Fruit fly (Drosophila melanogaster) whole organism, prepupa: ENCODE data around the gene Coq7.
A peak's percentile ranks its signal among the peaks of the same experiment; 100 is the strongest.

Source experiments
- CG10631 ChIP-seq: fragments of 200-800 bp; sonication (Bioruptor generic); optimal IDR thresholded peaks from 2 replicates; lab custom pipeline; 2016; ENCODE audit warnings: missing biosample characterization, missing genetic modification characterization
- CG10669 ChIP-seq: fragments of 200-800 bp; sonication (Bioruptor generic); optimal IDR thresholded peaks from 3 replicates; lab custom pipeline; 2018; ENCODE audit warnings: missing biosample characterization, mild to moderate bottlenecking, missing genetic modification characterization, moderate library complexity
- CG11762 ChIP-seq: fragments of 200-800 bp; sonication (Bioruptor generic); optimal IDR thresholded peaks from 3 replicates; lab custom pipeline; 2016; ENCODE audit warnings: missing biosample characterization, missing genetic modification characterization; ENCODE audit not compliant: insufficient read depth
- CG15336 ChIP-seq: fragments of 200-800 bp; sonication (Bioruptor generic); IDR thresholded peaks from 2 replicates; pipeline ENCODE4 v1.3.6; 2022; ENCODE audit warnings: missing biosample characterization, missing genetic modification characterization
- CG16779 ChIP-seq: fragments of 200-800 bp; sonication (Bioruptor generic); optimal IDR thresholded peaks from 3 replicates; lab custom pipeline; 2017; ENCODE audit warnings: missing biosample characterization, mild to moderate bottlenecking, missing genetic modification characterization
- CG3032 ChIP-seq: fragments of 200-800 bp; optimal IDR thresholded peaks from 2 replicates; lab custom pipeline; 2019; ENCODE audit warnings: missing biosample characterization, mild to moderate bottlenecking, missing genetic modification characterization, moderate library complexity
- CG31627 ChIP-seq: fragments of 200-800 bp; sonication (Bioruptor generic); optimal IDR thresholded peaks from 3 replicates; lab custom pipeline; 2016; ENCODE audit warnings: missing biosample characterization, missing genetic modification characterization
- CG32006 ChIP-seq: fragments of 200-800 bp; sonication (Bioruptor generic); optimal IDR thresholded peaks from 3 replicates; lab custom pipeline; 2017; ENCODE audit warnings: missing biosample characterization, mild to moderate bottlenecking, missing genetic modification characterization
- CG3919 ChIP-seq: fragments of 200-800 bp; sonication (Bioruptor generic); optimal IDR thresholded peaks from 3 replicates; lab custom pipeline; 2016; ENCODE audit warnings: missing biosample characterization, missing genetic modification characterization
- CG4318 ChIP-seq: fragments of 200-800 bp; sonication (Bioruptor generic); optimal IDR thresholded peaks from 3 replicates; lab custom pipeline; 2017; ENCODE audit warnings: missing biosample characterization, mild to moderate bottlenecking, missing genetic modification characterization
- CG6163 ChIP-seq: fragments of 200-800 bp; sonication (Bioruptor generic); IDR thresholded peaks from 3 replicates; pipeline ENCODE4 v1.3.6; 2022; ENCODE audit warnings: missing biosample characterization, missing genetic modification characterization
- CG6808 ChIP-seq: fragments of 200-800 bp; sonication (Bioruptor generic); optimal IDR thresholded peaks from 3 replicates; lab custom pipeline; 2017; ENCODE audit warnings: missing biosample characterization, missing genetic modification characterization, mild to moderate bottlenecking, moderate library complexity, missing genetic modification reagents
- CG6854 ChIP-seq: fragments of 200-800 bp; sonication (Bioruptor generic); optimal IDR thresholded peaks from 2 replicates; lab custom pipeline; 2017; ENCODE audit warnings: missing biosample characterization, mild to moderate bottlenecking, missing genetic modification characterization
- CG7368 ChIP-seq: fragments of 200-800 bp; sonication (Bioruptor generic); optimal IDR thresholded peaks from 3 replicates; lab custom pipeline; 2016; ENCODE audit warnings: missing biosample characterization, missing genetic modification characterization
- CG9139 ChIP-seq: fragments of 200-800 bp; sonication (Bioruptor generic); optimal IDR thresholded peaks from 3 replicates; lab custom pipeline; 2017; ENCODE audit warnings: missing biosample characterization, mild to moderate bottlenecking, missing genetic modification characterization
- Eip75B ChIP-seq: fragments of 200-800 bp; sonication (Bioruptor generic); optimal IDR thresholded peaks from 3 replicates; lab custom pipeline; 2016; ENCODE audit warnings: missing biosample characterization, missing genetic modification characterization
- Eip78C ChIP-seq: fragments of 200-800 bp; sonication (Bioruptor generic); peaks from one replicate; lab custom pipeline; 2016; ENCODE audit warnings: missing biosample characterization, missing genetic modification characterization
- Eip93F ChIP-seq: fragments of 200-800 bp; sonication (Bioruptor generic); optimal IDR thresholded peaks from 2 replicates; lab custom pipeline; 2016; ENCODE audit warnings: missing biosample characterization, mild to moderate bottlenecking, missing genetic modification characterization
- Ets21C ChIP-seq: fragments of 200-800 bp; sonication (Bioruptor generic); optimal IDR thresholded peaks from 3 replicates; lab custom pipeline; 2016; ENCODE audit warnings: missing biosample characterization, missing genetic modification characterization
- Gug ChIP-seq: fragments of 200-800 bp; sonication (Bioruptor generic); IDR thresholded peaks from 2 replicates; pipeline ENCODE4 v1.3.6; 2022; ENCODE audit warnings: missing biosample characterization, missing genetic modification characterization
- Hr39 ChIP-seq: fragments of 200-800 bp; sonication (Bioruptor generic); optimal IDR thresholded peaks from 2 replicates; lab custom pipeline; 2016; ENCODE audit warnings: missing biosample characterization, missing genetic modification characterization
- Hr4 ChIP-seq: fragments of 200-800 bp; sonication (Bioruptor generic); optimal IDR thresholded peaks from 3 replicates; lab custom pipeline; 2016; ENCODE audit warnings: missing biosample characterization, missing genetic modification characterization
- Met ChIP-seq: fragments of 200-800 bp; sonication (Bioruptor generic); optimal IDR thresholded peaks from 3 replicates; lab custom pipeline; 2016; ENCODE audit warnings: missing biosample characterization, missing genetic modification characterization
- OdsH ChIP-seq: fragments of 200-800 bp; sonication (Bioruptor generic); optimal IDR thresholded peaks from 3 replicates; lab custom pipeline; 2016; ENCODE audit warnings: missing biosample characterization, missing genetic modification characterization
- Smox ChIP-seq: fragments of 200-800 bp; sonication (Bioruptor generic); optimal IDR thresholded peaks from 3 replicates; lab custom pipeline; 2016; ENCODE audit warnings: missing biosample characterization, missing genetic modification characterization
- Sox102F ChIP-seq: fragments of 200-800 bp; sonication (Bioruptor generic); optimal IDR thresholded peaks from 2 replicates; lab custom pipeline; 2016; ENCODE audit warnings: missing biosample characterization, mild to moderate bottlenecking, missing genetic modification characterization
- cyc ChIP-seq: fragments of 200-800 bp; sonication (Bioruptor generic); optimal IDR thresholded peaks from 3 replicates; lab custom pipeline; 2016; ENCODE audit warnings: missing biosample characterization, missing genetic modification characterization
- dsx ChIP-seq: fragments of 200-800 bp; optimal IDR thresholded peaks from 3 replicates; lab custom pipeline; 2019; ENCODE audit warnings: missing biosample characterization, mild to moderate bottlenecking, missing genetic modification characterization, moderate library complexity; ENCODE audit not compliant: poor library complexity, severe bottlenecking
- eg ChIP-seq: fragments of 200-800 bp; sonication (Bioruptor generic); IDR thresholded peaks from 3 replicates; pipeline ENCODE4 v1.3.6; 2022; ENCODE audit warnings: missing biosample characterization, missing genetic modification characterization
- esn ChIP-seq: fragments of 200-800 bp; sonication (Bioruptor generic); optimal IDR thresholded peaks from 2 replicates; lab custom pipeline; 2016; ENCODE audit warnings: missing biosample characterization, mild to moderate bottlenecking, missing genetic modification characterization, moderate library complexity
- fd59A ChIP-seq: fragments of 200-800 bp; sonication (Bioruptor generic); optimal IDR thresholded peaks from 2 replicates; lab custom pipeline; 2017; ENCODE audit warnings: missing biosample characterization, mild to moderate bottlenecking, missing genetic modification characterization, missing genetic modification reagents
- fd85E ChIP-seq: fragments of 200-800 bp; sonication (Bioruptor generic); optimal IDR thresholded peaks from 3 replicates; lab custom pipeline; 2016; ENCODE audit warnings: missing biosample characterization, missing genetic modification characterization
- fkh ChIP-seq: fragments of 200-800 bp; sonication (Bioruptor generic); optimal IDR thresholded peaks from 3 replicates; lab custom pipeline; 2017; ENCODE audit warnings: missing biosample characterization, mild to moderate bottlenecking, missing genetic modification characterization, moderate library complexity
- lz ChIP-seq: fragments of 200-800 bp; sonication (Bioruptor generic); optimal IDR thresholded peaks from 3 replicates; lab custom pipeline; 2016; ENCODE audit warnings: missing biosample characterization, missing genetic modification characterization
- pdm3 ChIP-seq: fragments of 200-800 bp; sonication (Bioruptor generic); optimal IDR thresholded peaks from 3 replicates; lab custom pipeline; 2016; ENCODE audit warnings: missing biosample characterization, missing genetic modification characterization
- salr ChIP-seq, 2 experiments: fragments of 200-800 bp; sonication (Bioruptor generic); optimal IDR thresholded peaks; 3 replicates each; lab custom pipeline; 2016 to 2018; ENCODE audit warnings: missing biosample characterization in 2 of 2, missing genetic modification characterization in 2 of 2, mild to moderate bottlenecking in 1 of 2
- spab ChIP-seq: fragments of 200-800 bp; sonication (Bioruptor generic); optimal IDR thresholded peaks from 2 replicates; lab custom pipeline; 2017; ENCODE audit warnings: missing biosample characterization, mild to moderate bottlenecking, missing genetic modification characterization, missing genetic modification reagents
- ss ChIP-seq, 2 experiments: fragments of 200-800 bp; sonication (Bioruptor generic); optimal IDR thresholded peaks; 2 replicates in 1 of 2; 3 replicates in 1 of 2; lab custom pipeline; 2017 to 2018; ENCODE audit warnings: mild to moderate bottlenecking in 2 of 2, missing biosample characterization in 2 of 2, missing genetic modification characterization in 2 of 2, moderate library complexity in 1 of 2
- svp ChIP-seq: fragments of 200-800 bp; sonication (Bioruptor generic); peaks from one replicate; lab custom pipeline; 2016; ENCODE audit warnings: missing biosample characterization, missing genetic modification characterization
- topi ChIP-seq: fragments of 200-800 bp; sonication (Bioruptor generic); optimal IDR thresholded peaks from 3 replicates; lab custom pipeline; 2016; ENCODE audit warnings: missing biosample characterization, missing genetic modification characterization
- vri ChIP-seq: fragments of 200-800 bp; sonication (Bioruptor generic); optimal IDR thresholded peaks from 3 replicates; lab custom pipeline; 2016; ENCODE audit warnings: missing biosample characterization, mild to moderate bottlenecking, missing genetic modification characterization

Coq7 gene

DNA sequence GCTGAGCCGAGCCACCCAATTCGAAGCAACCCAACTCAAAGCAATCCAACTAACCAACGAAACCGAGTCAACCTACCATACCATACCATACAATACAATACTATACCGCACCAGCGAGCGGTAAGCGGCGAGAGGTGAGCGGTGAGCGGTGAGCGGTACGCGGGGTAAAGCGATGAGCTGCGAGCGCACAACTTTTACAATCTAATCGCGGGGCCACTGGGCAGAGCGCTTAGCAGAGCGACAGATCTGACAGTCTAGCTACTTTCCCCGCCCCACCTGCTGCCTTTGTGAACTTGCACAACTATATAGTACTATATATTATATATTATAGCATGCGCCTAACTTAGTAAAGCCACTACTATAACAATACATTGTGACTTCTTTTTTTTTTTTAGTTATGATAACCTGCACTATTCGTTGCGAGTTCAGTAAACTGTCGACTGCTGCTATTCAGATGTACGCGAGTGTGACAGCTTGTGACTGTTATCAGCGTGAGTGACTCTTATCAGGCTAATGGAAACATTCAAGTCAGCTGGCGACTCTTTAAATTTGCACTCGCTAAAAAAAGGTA is 29.8 kb downstream of the Coq7 start (continued):
- TF ChIP-seq CG6163 (GFP tag; lab: Robert Waterston, UW) (no peak), svp (GFP tag; lab: Kevin White, UChicago) (peak; percentile 74), CG10631 (GFP tag; lab: Kevin White, UChicago) (no peak), CG4318 (GFP tag; lab: Kevin White, UChicago) (no peak), CG3032 (tag; lab: Kevin White, UChicago) (no peak), Ets21C (GFP tag; lab: Kevin White, UChicago) (no peak), fkh (GFP tag; lab: Kevin White, UChicago) (peak; percentile 45), topi (GFP tag; lab: Kevin White, UChicago) (no peak), ss (GFP tag; optimal IDR thresholded peaks at IDR 0.05; lab: Kevin White, UChicago) (no peak), CG16779 (no peak), OdsH (peak; percentile 33), CG32006 (GFP tag; lab: Kevin White, UChicago) (peak; percentile 64), fd85E (GFP tag; lab: Kevin White, UChicago) (no peak), eg (GFP tag; lab: Robert Waterston, UW) (0 out of 3 replicates have a peak, but pooled peaks have one; percentile 22), Met (GFP tag; lab: Kevin White, UChicago) (peak; percentile 43), CG9139 (GFP tag; lab: Kevin White, UChicago) (no peak), CG3919 (GFP tag; lab: Kevin White, UChicago) (peak; percentile 18), CG11762 (GFP tag; lab: Kevin White, UChicago) (no peak), CG6808 (no peak), lz (GFP tag; lab: Kevin White, UChicago) (peak; percentile 1), Gug (GFP tag; lab: Robert Waterston, UW) (no peak)

DNA sequence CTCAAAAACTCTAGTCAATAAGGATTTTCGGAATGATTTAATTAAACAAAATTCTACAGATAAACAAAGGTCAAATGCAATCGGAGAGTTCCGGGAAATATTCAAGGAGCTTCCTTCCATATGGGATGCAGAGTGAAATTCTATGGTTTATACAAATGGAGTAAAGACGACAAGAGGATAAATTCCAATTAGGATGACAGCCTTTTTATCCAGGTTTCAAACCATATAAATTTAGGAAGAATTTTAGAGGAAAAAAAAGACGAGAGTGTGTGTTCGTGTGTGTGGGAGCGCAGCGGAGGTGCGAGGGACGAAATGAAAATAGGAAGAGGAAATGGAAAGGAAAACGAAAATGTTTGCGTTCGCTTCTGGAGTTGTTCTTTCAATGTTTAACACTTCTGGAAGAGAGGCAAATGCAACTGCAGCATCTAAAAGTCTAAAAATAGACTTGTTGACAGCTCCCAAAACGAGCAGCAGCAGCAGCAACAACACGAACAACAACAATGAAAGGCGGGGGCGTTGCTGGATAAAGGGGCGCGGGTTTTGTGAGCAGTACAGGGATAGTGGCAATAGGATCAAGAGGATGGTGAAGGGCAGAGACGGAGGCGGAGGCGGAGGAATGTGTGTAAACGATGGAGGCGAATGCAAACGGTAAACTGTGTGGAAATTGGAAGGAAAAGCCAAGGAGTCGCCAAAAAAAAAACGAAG is 31.5 kb downstream of the Coq7 start:
- TF ChIP-seq eg (GFP tag; lab: Robert Waterston, UW) (no peak), Eip78C (GFP tag; lab: Kevin White, UChicago) (peak; percentile 39)

DNA sequence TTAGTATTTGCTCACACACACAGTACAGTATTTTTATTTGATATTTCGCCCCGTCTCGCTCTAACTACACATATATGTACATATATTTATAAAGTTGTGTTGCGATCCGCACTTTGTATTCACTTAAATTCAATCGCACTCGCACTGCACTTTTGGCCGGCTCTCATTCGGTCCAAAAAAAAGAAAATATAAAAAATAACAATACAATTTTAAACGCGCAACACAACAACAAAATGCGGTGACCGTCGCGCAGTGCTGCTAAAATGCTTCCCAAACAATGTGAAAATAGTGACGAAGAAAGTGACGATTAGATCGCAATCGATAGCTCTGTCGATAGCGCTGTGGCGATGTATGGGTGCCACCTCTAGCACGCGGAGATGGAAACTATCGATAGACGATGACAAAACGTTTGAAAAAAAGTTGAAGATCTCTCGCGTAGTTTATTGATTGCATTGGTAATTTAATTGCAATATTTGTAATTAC is 32.3 kb downstream of the Coq7 start, which contains the start of the genes C3G and pod1:
Gene C3G (minus strand): TSS at position 282 of the 483 bp plus-strand sequence.
Gene pod1 (plus strand): TSS at position 373 of the 483 bp plus-strand sequence.
- TF ChIP-seq CG6854 (GFP tag; lab: Kevin White, UChicago), result no peak
- peak; percentile 9 for TF ChIP-seq dsx (GFP tag; lab: Kevin White, UChicago)
- TF ChIP-seq lz (GFP tag; lab: Kevin White, UChicago), result peak; percentile 28
- TF ChIP-seq esn (GFP tag; lab: Kevin White, UChicago), result peak; percentile 19
- TF ChIP-seq vri, result peak; percentile 16
- TF ChIP-seq svp (GFP tag; lab: Kevin White, UChicago), result peak; percentile 55
- no peak for TF ChIP-seq fd59A (GFP tag; lab: Kevin White, UChicago)
- no peak for TF ChIP-seq OdsH
- TF ChIP-seq spab, result no peak
- peak; percentile 31 for TF ChIP-seq cyc (GFP tag; lab: Kevin White, UChicago)
- TF ChIP-seq Sox102F (GFP tag; lab: Kevin White, UChicago), result peak; percentile 56
- no peak for TF ChIP-seq salr (GFP tag; optimal IDR thresholded peaks at IDR 0.05; lab: Kevin White, UChicago)
- no peak for TF ChIP-seq CG6163 (GFP tag; lab: Robert Waterston, UW)
- TF ChIP-seq Eip93F (GFP tag; lab: Kevin White, UChicago), result peak; percentile 15
- TF ChIP-seq CG31627 (GFP tag; lab: Kevin White, UChicago), result no peak
- TF ChIP-seq pdm3, result peak; percentile 21
- peak; percentile 3 for TF ChIP-seq topi (GFP tag; lab: Kevin White, UChicago)
- TF ChIP-seq CG10669 (GFP tag; lab: Kevin White, UChicago), result no peak
- TF ChIP-seq Eip78C (GFP tag; lab: Kevin White, UChicago), result peak; percentile 71
- no peak for TF ChIP-seq eg (GFP tag; lab: Robert Waterston, UW)
- peak; percentile 11 for TF ChIP-seq Eip75B (GFP tag; lab: Kevin White, UChicago)
- TF ChIP-seq CG7368 (GFP tag; lab: Kevin White, UChicago), result no peak
- TF ChIP-seq Smox (GFP tag; lab: Kevin White, UChicago), result peak; percentile 31
- TF ChIP-seq CG15336 (GFP tag; lab: Robert Waterston, UW), result no peak
- peak; percentile 28 for TF ChIP-seq CG3919 (GFP tag; lab: Kevin White, UChicago)
- TF ChIP-seq Hr39, result peak; percentile 27
- peak; percentile 18 for TF ChIP-seq Hr4 (GFP tag; lab: Kevin White, UChicago)
- TF ChIP-seq fkh (GFP tag; lab: Kevin White, UChicago), result peak; percentile 71
